Fruit fly (Drosophila melanogaster) whole organism, embryonic: Measurements from ENCODE around the gene CG42375.

ENCODE experiments used
- Ada2b ChIP-seq: fragments of 200-800 bp; sonication (Bioruptor generic); IDR thresholded peaks from 2 replicates; pipeline ENCODE4 v1.3.6; 2022; ENCODE audit warnings: missing biosample characterization, missing genetic modification characterization
- Blimp-1 ChIP-seq: fragments of 200-800 bp; sonication (Bioruptor generic); optimal IDR thresholded peaks from 3 replicates; lab custom pipeline; 2018; ENCODE audit warnings: missing biosample characterization, missing genetic modification characterization, mild to moderate bottlenecking, moderate library complexity, missing genetic modification reagents
- CG10209 ChIP-seq: fragments of 200-800 bp; sonication (Bioruptor generic); optimal IDR thresholded peaks from 3 replicates; lab custom pipeline; 2017; ENCODE audit warnings: missing biosample characterization, mild to moderate bottlenecking, missing genetic modification characterization, missing genetic modification reagents
- CG11456 ChIP-seq: fragments of 200-800 bp; sonication (Bioruptor generic); IDR thresholded peaks from 3 replicates; pipeline ENCODE4 v1.3.6; 2022; ENCODE audit warnings: missing biosample characterization, missing genetic modification characterization
- CG12155 ChIP-seq: fragments of 200-800 bp; sonication (Bioruptor generic); optimal IDR thresholded peaks from 3 replicates; lab custom pipeline; 2016; ENCODE audit warnings: missing biosample characterization, missing genetic modification characterization
- CG14667 ChIP-seq: fragments of 200-800 bp; sonication (Bioruptor generic); IDR thresholded peaks from 2 replicates; pipeline ENCODE4 v1.3.6; 2022; ENCODE audit warnings: missing biosample characterization, missing genetic modification characterization
- CG16815 ChIP-seq: fragments of 200-800 bp; sonication (Bioruptor generic); optimal IDR thresholded peaks from 3 replicates; lab custom pipeline; 2017; ENCODE audit warnings: missing biosample characterization, mild to moderate bottlenecking, missing genetic modification characterization
- CG17385 ChIP-seq: fragments of 200-800 bp; sonication (Bioruptor generic); optimal IDR thresholded peaks from 3 replicates; lab custom pipeline; 2018; ENCODE audit warnings: missing biosample characterization, mild to moderate bottlenecking, missing genetic modification characterization
- CG17829 ChIP-seq: fragments of 200-800 bp; optimal IDR thresholded peaks from 2 replicates; lab custom pipeline; 2019; ENCODE audit warnings: missing biosample characterization, mild to moderate bottlenecking, missing genetic modification characterization, moderate library complexity
- CG4820 ChIP-seq: fragments of 200-800 bp; sonication (Bioruptor generic); optimal IDR thresholded peaks from 3 replicates; lab custom pipeline; 2016; ENCODE audit warnings: missing biosample characterization, missing genetic modification characterization
- CG4854 ChIP-seq: fragments of 200-800 bp; sonication (Bioruptor generic); optimal IDR thresholded peaks from 2 replicates; lab custom pipeline; 2016; ENCODE audit warnings: missing biosample characterization, missing genetic modification characterization, inconsistent platforms
- CG5953 ChIP-seq: fragments of 200-800 bp; sonication (Bioruptor generic); IDR thresholded peaks from 2 replicates; pipeline ENCODE4 v1.3.6; 2022; ENCODE audit warnings: missing biosample characterization, missing genetic modification characterization
- CG6175 ChIP-seq: fragments of 200-800 bp; sonication (Bioruptor generic); IDR thresholded peaks from 3 replicates; pipeline ENCODE4 v1.3.6; 2022; ENCODE audit warnings: missing biosample characterization, missing genetic modification characterization
- CG6765 ChIP-seq: fragments of 200-800 bp; sonication (Bioruptor generic); optimal IDR thresholded peaks from 3 replicates; lab custom pipeline; 2017; ENCODE audit warnings: missing biosample characterization, mild to moderate bottlenecking, missing genetic modification characterization
- CG8924 ChIP-seq: fragments of 200-800 bp; optimal IDR thresholded peaks from 3 replicates; lab custom pipeline; 2019; ENCODE audit warnings: missing biosample characterization, mild to moderate bottlenecking, missing genetic modification characterization, moderate library complexity
- CG9215 ChIP-seq: fragments of 200-800 bp; sonication (Bioruptor generic); IDR thresholded peaks from 2 replicates; pipeline ENCODE4 v1.3.6; 2022; ENCODE audit warnings: missing biosample characterization, missing genetic modification characterization
- Dfd ChIP-seq, 2 experiments: fragments of >200 bp; optimal IDR thresholded peaks; 2 replicates each; lab custom pipeline; 2017; ENCODE audit warnings: missing biosample characterization in 2 of 2, missing genetic modification characterization in 2 of 2
- Dip3 ChIP-seq: fragments of 200-800 bp; sonication (Bioruptor generic); optimal IDR thresholded peaks from 3 replicates; lab custom pipeline; 2016; ENCODE audit warnings: missing biosample characterization, missing genetic modification characterization
- Dll ChIP-seq: fragments of 200-800 bp; sonication (Bioruptor generic); IDR thresholded peaks from 4 replicates; pipeline ENCODE4 v1.3.6; 2022; ENCODE audit warnings: missing biosample characterization, missing genetic modification characterization; ENCODE audit not compliant: partially characterized antibody
- Doc2 ChIP-seq: fragments of 200-800 bp; sonication (Bioruptor generic); IDR thresholded peaks from 2 replicates; pipeline ENCODE4 v1.3.6; 2022; ENCODE audit warnings: missing biosample characterization, missing genetic modification characterization
- Ets97D ChIP-seq: fragments of 200-800 bp; sonication (Bioruptor generic); optimal IDR thresholded peaks from 3 replicates; lab custom pipeline; 2016; ENCODE audit warnings: missing biosample characterization, missing genetic modification characterization
- H15 ChIP-seq: fragments of 200-800 bp; sonication (Bioruptor generic); IDR thresholded peaks from 3 replicates; pipeline ENCODE4 v1.3.6; 2022; ENCODE audit warnings: missing biosample characterization, missing genetic modification characterization
- Hmr ChIP-seq: fragments of 200-800 bp; sonication (Bioruptor generic); optimal IDR thresholded peaks from 3 replicates; lab custom pipeline; 2017; ENCODE audit warnings: mild to moderate bottlenecking, missing biosample characterization, missing genetic modification reagents, missing genetic modification characterization
- Hsf ChIP-seq: fragments of 200-800 bp; sonication (Bioruptor generic); optimal IDR thresholded peaks from 3 replicates; lab custom pipeline; 2016; ENCODE audit warnings: missing biosample characterization, missing genetic modification characterization
- Neu2 ChIP-seq: fragments of 200-800 bp; sonication (Bioruptor generic); optimal IDR thresholded peaks from 3 replicates; lab custom pipeline; 2016; ENCODE audit warnings: missing biosample characterization, missing genetic modification characterization, borderline replicate concordance
- PHDP ChIP-seq: fragments of 200-800 bp; sonication (Bioruptor generic); optimal IDR thresholded peaks from 3 replicates; lab custom pipeline; 2018; ENCODE audit warnings: missing biosample characterization, mild to moderate bottlenecking, missing genetic modification characterization, moderate library complexity
- Poxn ChIP-seq: fragments of 200-800 bp; sonication (Bioruptor generic); IDR thresholded peaks from 2 replicates; pipeline ENCODE4 v1.3.6; 2022; ENCODE audit warnings: missing biosample characterization, missing genetic modification characterization
- Sox102F ChIP-seq: fragments of 200-800 bp; sonication (Bioruptor generic); optimal IDR thresholded peaks from 2 replicates; lab custom pipeline; 2018; ENCODE audit warnings: missing biosample characterization, mild to moderate bottlenecking, missing genetic modification characterization, moderate library complexity
- TFAM ChIP-seq: fragments of 200-800 bp; sonication (Bioruptor generic); optimal IDR thresholded peaks from 2 replicates; lab custom pipeline; 2017; ENCODE audit warnings: missing biosample characterization, missing genetic modification characterization, inconsistent platforms
- bigmax ChIP-seq: fragments of 200-800 bp; sonication (Bioruptor generic); optimal IDR thresholded peaks from 2 replicates; lab custom pipeline; 2018; ENCODE audit warnings: missing biosample characterization, mild to moderate bottlenecking, missing genetic modification characterization
- btn ChIP-seq: fragments of 200-800 bp; sonication (Bioruptor generic); optimal IDR thresholded peaks from 2 replicates; lab custom pipeline; 2016; ENCODE audit warnings: missing biosample characterization, missing genetic modification characterization
- cas ChIP-seq: fragments of 200-800 bp; sonication (Bioruptor generic); IDR thresholded peaks from 2 replicates; pipeline ENCODE4 v1.3.6; 2022; ENCODE audit warnings: missing biosample characterization, missing genetic modification characterization
- disco-r ChIP-seq: fragments of 200-800 bp; sonication (Bioruptor generic); optimal IDR thresholded peaks from 2 replicates; lab custom pipeline; 2016; ENCODE audit warnings: missing biosample characterization, missing genetic modification characterization
- dm ChIP-seq: fragments of 200-800 bp; sonication (Bioruptor generic); optimal IDR thresholded peaks from 3 replicates; lab custom pipeline; 2016; ENCODE audit warnings: missing biosample characterization, missing genetic modification characterization
- fu2 ChIP-seq: fragments of 200-800 bp; sonication (Bioruptor generic); optimal IDR thresholded peaks from 2 replicates; lab custom pipeline; 2016; ENCODE audit warnings: missing biosample characterization, missing genetic modification characterization
- gem ChIP-seq: fragments of 200-800 bp; sonication (Bioruptor generic); optimal IDR thresholded peaks from 2 replicates; lab custom pipeline; 2019; ENCODE audit warnings: missing biosample characterization, mild to moderate bottlenecking, missing genetic modification characterization, moderate library complexity
- gro ChIP-seq: fragments of 200-800 bp; sonication (Bioruptor generic); optimal IDR thresholded peaks from 2 replicates; lab custom pipeline; 2016; ENCODE audit warnings: missing biosample characterization, missing genetic modification characterization
- hbn ChIP-seq: fragments of 200-800 bp; sonication (Bioruptor generic); IDR thresholded peaks from 2 replicates; pipeline ENCODE4 v1.3.6; 2022; ENCODE audit warnings: missing biosample characterization, missing genetic modification characterization; ENCODE audit not compliant: partially characterized antibody
- jing ChIP-seq: fragments of 200-800 bp; sonication (Bioruptor generic); optimal IDR thresholded peaks from 2 replicates; lab custom pipeline; 2018; ENCODE audit warnings: missing biosample characterization, mild to moderate bottlenecking, missing genetic modification characterization
- kah ChIP-seq: fragments of 200-800 bp; sonication (Bioruptor generic); optimal IDR thresholded peaks from 2 replicates; lab custom pipeline; 2018; ENCODE audit warnings: missing biosample characterization, mild to moderate bottlenecking, missing genetic modification characterization
- maf-S ChIP-seq: fragments of 200-800 bp; sonication (Bioruptor generic); optimal IDR thresholded peaks from 2 replicates; lab custom pipeline; 2016; ENCODE audit warnings: missing biosample characterization, missing genetic modification characterization
- nerfin-2 ChIP-seq: fragments of 200-800 bp; sonication (Bioruptor generic); IDR thresholded peaks from 2 replicates; pipeline ENCODE4 v1.3.6; 2022; ENCODE audit warnings: missing biosample characterization, missing genetic modification characterization; ENCODE audit not compliant: partially characterized antibody
- odd ChIP-seq: fragments of 200-800 bp; sonication (Bioruptor generic); optimal IDR thresholded peaks from 2 replicates; lab custom pipeline; 2017; ENCODE audit warnings: missing biosample characterization, mild to moderate bottlenecking, missing genetic modification characterization
- pros ChIP-seq: fragments of 200-800 bp; sonication (Bioruptor generic); optimal IDR thresholded peaks from 3 replicates; lab custom pipeline; 2019; ENCODE audit warnings: missing biosample characterization, mild to moderate bottlenecking, missing genetic modification characterization, moderate library complexity
- rib ChIP-seq: fragments of 200-800 bp; sonication (Bioruptor generic); IDR thresholded peaks from 2 replicates; pipeline ENCODE4 v1.3.6; 2022; ENCODE audit warnings: missing biosample characterization, missing genetic modification characterization
- scrt ChIP-seq: fragments of 200-800 bp; sonication (Bioruptor generic); optimal IDR thresholded peaks from 2 replicates; lab custom pipeline; 2018; ENCODE audit warnings: missing biosample characterization, mild to moderate bottlenecking, missing genetic modification characterization, moderate library complexity
- shn ChIP-seq: fragments of 200-800 bp; sonication (Bioruptor generic); optimal IDR thresholded peaks from 3 replicates; lab custom pipeline; 2016; ENCODE audit warnings: missing biosample characterization, missing genetic modification characterization
- tll ChIP-seq, 2 experiments: fragments of 200-800 bp in 1 of 2; fragments of >200 bp in 1 of 2; sonication (Bioruptor generic) in 1 of 2; optimal IDR thresholded peaks; 2 replicates each; lab custom pipeline; 2017 to 2019; ENCODE audit warnings: missing biosample characterization in 2 of 2, missing genetic modification characterization in 2 of 2, mild to moderate bottlenecking in 1 of 2, moderate library complexity in 1 of 2
- wek ChIP-seq: fragments of 200-800 bp; sonication (Bioruptor generic); optimal IDR thresholded peaks from 3 replicates; lab custom pipeline; 2018; ENCODE audit warnings: missing biosample characterization, mild to moderate bottlenecking, missing genetic modification characterization, moderate library complexity
- wor ChIP-seq: fragments of 200-800 bp; sonication (Bioruptor generic); IDR thresholded peaks from 2 replicates; pipeline ENCODE4 v1.3.6; 2022; ENCODE audit warnings: missing biosample characterization, missing genetic modification characterization

The CG42375 gene

dm6 chr3R:13802057-13802817 lies 22.8 kb downstream of the CG42375 start (continued):
- no peak for TF ChIP-seq Poxn (GFP tag; lab: Robert Waterston, UW)
- no peak for TF ChIP-seq CG17829 (tag; lab: Kevin White, UChicago)
- TF ChIP-seq CG5953 (GFP tag; lab: Robert Waterston, UW), result no peak
- no peak for TF ChIP-seq Blimp-1
- no peak for TF ChIP-seq hbn
- TF ChIP-seq rib (GFP tag; lab: Robert Waterston, UW), result no peak
- no peak for TF ChIP-seq Ada2b (GFP tag; lab: Robert Waterston, UW)
- TF ChIP-seq scrt (GFP tag; lab: Kevin White, UChicago), result no peak
- TF ChIP-seq wor (GFP tag; lab: Robert Waterston, UW), result no peak
- TF ChIP-seq TFAM (GFP tag; lab: Kevin White, UChicago), result no peak
- TF ChIP-seq Neu2 (GFP tag; lab: Kevin White, UChicago), result no peak
- no peak for TF ChIP-seq bigmax
- TF ChIP-seq tll (GFP tag; optimal IDR thresholded peaks at IDR 0.05; lab: Kevin White, UChicago), result no peak
- no peak for TF ChIP-seq CG10209 (GFP tag; lab: Kevin White, UChicago)
- TF ChIP-seq CG6765, result peak; percentile 48
- TF ChIP-seq pros, result no peak
- TF ChIP-seq CG8924 (tag; lab: Kevin White, UChicago), result no peak
- TF ChIP-seq CG11456 (GFP tag; lab: Robert Waterston, UW), result no peak
- TF ChIP-seq CG17385 (GFP tag; lab: Kevin White, UChicago), result no peak
- TF ChIP-seq Doc2, result no peak
- no peak for TF ChIP-seq btn (GFP tag; lab: Kevin White, UChicago)
- no peak for TF ChIP-seq shn (GFP tag; lab: Kevin White, UChicago)
- TF ChIP-seq CG9215 (GFP tag; lab: Robert Waterston, UW), result no peak
- no peak for TF ChIP-seq odd
- TF ChIP-seq CG4854, result no peak
- 0 out of 4 replicates have a peak, but pooled peaks have one; percentile 11 for TF ChIP-seq Dll
- TF ChIP-seq CG12155 (GFP tag; lab: Kevin White, UChicago), result no peak
- TF ChIP-seq Dfd (GFP tag; optimal IDR thresholded peaks at IDR 0.05; lab: Kevin White, UChicago), result no peak
- TF ChIP-seq kah (GFP tag; lab: Kevin White, UChicago), result no peak
- peak; percentile 70 for TF ChIP-seq Ets97D (GFP tag; lab: Kevin White, UChicago)
- no peak for TF ChIP-seq fu2 (GFP tag; lab: Kevin White, UChicago)
- no peak for TF ChIP-seq gro (GFP tag; lab: Kevin White, UChicago)
- no peak for TF ChIP-seq CG16815 (GFP tag; lab: Kevin White, UChicago)
- TF ChIP-seq CG6175 (GFP tag; lab: Robert Waterston, UW), result no peak
- no peak for TF ChIP-seq nerfin-2 (GFP tag; lab: Robert Waterston, UW)
- TF ChIP-seq Dip3, result no peak
- no peak for TF ChIP-seq disco-r (GFP tag; lab: Kevin White, UChicago)
- TF ChIP-seq PHDP (tag; lab: Kevin White, UChicago), result no peak
- no peak for TF ChIP-seq Sox102F
- TF ChIP-seq Hmr (GFP tag; lab: Kevin White, UChicago), result peak; percentile 28
- no peak for TF ChIP-seq jing (GFP tag; lab: Kevin White, UChicago)
- TF ChIP-seq maf-S (GFP tag; lab: Kevin White, UChicago), result no peak
- TF ChIP-seq gem (tag; lab: Kevin White, UChicago), result no peak
- TF ChIP-seq Hsf (GFP tag; lab: Kevin White, UChicago), result no peak
- TF ChIP-seq wek (GFP tag; lab: Kevin White, UChicago), result no peak
- TF ChIP-seq CG14667, result no peak
- TF ChIP-seq dm, result no peak
- TF ChIP-seq H15 (GFP tag; lab: Robert Waterston, UW), result no peak
- TF ChIP-seq cas, result no peak
- TF ChIP-seq CG4820 (GFP tag; lab: Kevin White, UChicago), result no peak
